Fruit fly (Drosophila melanogaster) whole organism, embryonic: ENCODE results near the gene mei-P22.
A peak's percentile ranks its signal among the peaks of the same experiment; 100 is the strongest.

ENCODE experiments used
- Atf6 ChIP-seq: fragments of 200-800 bp; sonication (Bioruptor generic); IDR thresholded peaks from 2 replicates; pipeline ENCODE4 v1.3.6; 2022; ENCODE audit warnings: missing biosample characterization, missing genetic modification characterization
- CG10565 ChIP-seq: fragments of 200-800 bp; sonication (Bioruptor generic); optimal IDR thresholded peaks from 3 replicates; lab custom pipeline; 2016; ENCODE audit warnings: missing biosample characterization, mild to moderate bottlenecking, missing genetic modification characterization
- CG11085 ChIP-seq: fragments of 200-800 bp; sonication (Bioruptor generic); IDR thresholded peaks from 2 replicates; pipeline ENCODE4 v1.3.6; 2022; ENCODE audit warnings: missing biosample characterization, missing genetic modification characterization
- CG11695 ChIP-seq: fragments of 200-800 bp; sonication (Bioruptor generic); IDR thresholded peaks from 3 replicates; pipeline ENCODE4 v1.3.6; 2022; ENCODE audit warnings: missing biosample characterization, missing genetic modification characterization
- CG11723 ChIP-seq: fragments of 200-800 bp; sonication (Bioruptor generic); optimal IDR thresholded peaks from 2 replicates; lab custom pipeline; 2017; ENCODE audit warnings: missing biosample characterization, mild to moderate bottlenecking, missing genetic modification characterization
- CG12155 ChIP-seq: fragments of 200-800 bp; sonication (Bioruptor generic); optimal IDR thresholded peaks from 3 replicates; lab custom pipeline; 2016; ENCODE audit warnings: missing biosample characterization, missing genetic modification characterization
- CG13123 ChIP-seq: fragments of 200-800 bp; sonication (Bioruptor generic); optimal IDR thresholded peaks from 2 replicates; lab custom pipeline; 2016; ENCODE audit warnings: missing biosample characterization, missing genetic modification characterization
- CG17359 ChIP-seq: fragments of 200-800 bp; sonication (Bioruptor generic); optimal IDR thresholded peaks from 3 replicates; lab custom pipeline; 2018; ENCODE audit warnings: missing biosample characterization, mild to moderate bottlenecking, missing genetic modification characterization, moderate library complexity
- CG17612 ChIP-seq: fragments of 200-800 bp; sonication (Bioruptor generic); IDR thresholded peaks from 2 replicates; pipeline ENCODE4 v1.3.6; 2022; ENCODE audit warnings: missing biosample characterization, missing genetic modification characterization
- CG17912 ChIP-seq: fragments of 200-800 bp; sonication (Bioruptor generic); optimal IDR thresholded peaks from 2 replicates; lab custom pipeline; 2018; ENCODE audit warnings: missing biosample characterization, mild to moderate bottlenecking, missing genetic modification characterization
- CG2199 ChIP-seq: fragments of 200-800 bp; sonication (Bioruptor generic); IDR thresholded peaks from 3 replicates; pipeline ENCODE4 v1.3.6; 2022; ENCODE audit warnings: missing biosample characterization, missing genetic modification characterization
- CG2712 ChIP-seq: fragments of 200-800 bp; optimal IDR thresholded peaks from 3 replicates; lab custom pipeline; 2019; ENCODE audit warnings: missing biosample characterization, mild to moderate bottlenecking, missing genetic modification characterization, moderate library complexity
- CG32772 ChIP-seq: fragments of 200-800 bp; sonication (Bioruptor generic); IDR thresholded peaks from 2 replicates; pipeline ENCODE4 v1.3.6; 2022; ENCODE audit warnings: missing biosample characterization, missing genetic modification characterization
- CG3281 ChIP-seq: fragments of 200-800 bp; sonication (Bioruptor generic); optimal IDR thresholded peaks from 3 replicates; lab custom pipeline; 2017; ENCODE audit warnings: missing biosample characterization, mild to moderate bottlenecking, missing genetic modification characterization
- CG3995 ChIP-seq: fragments of 200-800 bp; sonication (Bioruptor generic); optimal IDR thresholded peaks from 3 replicates; lab custom pipeline; 2016; ENCODE audit warnings: missing biosample characterization, missing genetic modification characterization
- CG4404 ChIP-seq: fragments of 200-800 bp; sonication (Bioruptor generic); IDR thresholded peaks from 2 replicates; pipeline ENCODE4 v1.3.6; 2022; ENCODE audit warnings: missing biosample characterization, missing genetic modification characterization
- CG4730 ChIP-seq: fragments of 200-800 bp; sonication (Bioruptor generic); IDR thresholded peaks from 2 replicates; pipeline ENCODE4 v1.3.6; 2022; ENCODE audit warnings: missing biosample characterization, missing genetic modification characterization
- CG6272 ChIP-seq: fragments of 200-800 bp; sonication (Bioruptor generic); IDR thresholded peaks from 2 replicates; pipeline ENCODE4 v1.3.6; 2022; ENCODE audit warnings: missing biosample characterization, missing genetic modification characterization
- CG6854 ChIP-seq: fragments of 200-800 bp; sonication (Bioruptor generic); optimal IDR thresholded peaks from 3 replicates; lab custom pipeline; 2017; ENCODE audit warnings: missing biosample characterization, mild to moderate bottlenecking, missing genetic modification characterization
- CG8765 ChIP-seq: fragments of 200-800 bp; sonication (Bioruptor generic); IDR thresholded peaks from 2 replicates; pipeline ENCODE4 v1.3.6; 2022; ENCODE audit warnings: missing biosample characterization, missing genetic modification characterization
- CG9609 ChIP-seq: fragments of 200-800 bp; sonication (Bioruptor generic); optimal IDR thresholded peaks from 3 replicates; lab custom pipeline; 2016; ENCODE audit warnings: missing biosample characterization, missing genetic modification characterization
- Dek ChIP-seq: fragments of 200-800 bp; sonication (Bioruptor generic); optimal IDR thresholded peaks from 3 replicates; lab custom pipeline; 2019; ENCODE audit warnings: missing biosample characterization, mild to moderate bottlenecking, missing genetic modification characterization, moderate library complexity
- Dip2 ChIP-seq: fragments of 200-800 bp; sonication (Bioruptor generic); IDR thresholded peaks from 2 replicates; pipeline ENCODE4 v1.3.6; 2022; ENCODE audit warnings: missing biosample characterization, missing genetic modification characterization
- Ets97D ChIP-seq: fragments of 200-800 bp; sonication (Bioruptor generic); optimal IDR thresholded peaks from 3 replicates; lab custom pipeline; 2016; ENCODE audit warnings: missing biosample characterization, missing genetic modification characterization
- Hand ChIP-seq: fragments of 200-800 bp; sonication (Bioruptor generic); optimal IDR thresholded peaks from 2 replicates; lab custom pipeline; 2017; ENCODE audit warnings: mild to moderate bottlenecking, missing biosample characterization, missing genetic modification reagents, missing genetic modification characterization
- Hr39 ChIP-seq: fragments of >200 bp; optimal IDR thresholded peaks from 2 replicates; lab custom pipeline; 2017
- NC2α ChIP-seq: fragments of 200-800 bp; sonication (Bioruptor generic); optimal IDR thresholded peaks from 2 replicates; lab custom pipeline; 2016; ENCODE audit warnings: missing biosample characterization, missing genetic modification characterization
- Rx ChIP-seq: fragments of 200-800 bp; sonication (Bioruptor generic); IDR thresholded peaks from 2 replicates; pipeline ENCODE4 v1.3.6; 2022; ENCODE audit warnings: missing biosample characterization, missing genetic modification characterization
- Sox102F ChIP-seq: fragments of 200-800 bp; sonication (Bioruptor generic); optimal IDR thresholded peaks from 2 replicates; lab custom pipeline; 2018; ENCODE audit warnings: missing biosample characterization, mild to moderate bottlenecking, missing genetic modification characterization, moderate library complexity
- Sry-β ChIP-seq: fragments of 200-800 bp; sonication (Bioruptor generic); optimal IDR thresholded peaks from 2 replicates; lab custom pipeline; 2018; ENCODE audit warnings: missing biosample characterization, mild to moderate bottlenecking, missing genetic modification characterization, moderate library complexity
- TFAM ChIP-seq: fragments of 200-800 bp; sonication (Bioruptor generic); optimal IDR thresholded peaks from 2 replicates; lab custom pipeline; 2017; ENCODE audit warnings: missing biosample characterization, missing genetic modification characterization, inconsistent platforms
- Taf1 ChIP-seq: fragments of 200-800 bp; sonication (Bioruptor generic); IDR thresholded peaks from 2 replicates; pipeline ENCODE4 v1.3.6; 2022; ENCODE audit warnings: missing biosample characterization, missing genetic modification characterization
- chif ChIP-seq, 2 experiments: fragments of 200-800 bp; sonication (Bioruptor generic); optimal IDR thresholded peaks; 3 replicates each; lab custom pipeline; 2016; ENCODE audit warnings: missing biosample characterization in 2 of 2, missing genetic modification characterization in 2 of 2
- dpn ChIP-seq, 2 experiments: fragments of 200-800 bp; sonication (Bioruptor generic); optimal IDR thresholded peaks; 3 replicates each; lab custom pipeline; 2016; ENCODE audit warnings: missing biosample characterization in 2 of 2, missing genetic modification characterization in 2 of 2
- ewg ChIP-seq: fragments of 200-800 bp; sonication (Bioruptor generic); optimal IDR thresholded peaks from 3 replicates; lab custom pipeline; 2017; ENCODE audit warnings: mild to moderate bottlenecking, missing biosample characterization, missing genetic modification reagents, missing genetic modification characterization
- fu2 ChIP-seq: fragments of 200-800 bp; sonication (Bioruptor generic); optimal IDR thresholded peaks from 2 replicates; lab custom pipeline; 2016; ENCODE audit warnings: missing biosample characterization, missing genetic modification characterization
- gt ChIP-seq: fragments of 200-800 bp; sonication (Bioruptor generic); IDR thresholded peaks from 2 replicates; pipeline ENCODE4 v1.3.6; 2022; ENCODE audit warnings: missing biosample characterization, missing genetic modification characterization
- hbn ChIP-seq: fragments of 200-800 bp; sonication (Bioruptor generic); IDR thresholded peaks from 2 replicates; pipeline ENCODE4 v1.3.6; 2022; ENCODE audit warnings: missing biosample characterization, missing genetic modification characterization; ENCODE audit not compliant: partially characterized antibody
- hth ChIP-seq: fragments of >200 bp; optimal IDR thresholded peaks from 2 replicates; lab custom pipeline; 2017; ENCODE audit warnings: inconsistent platforms
- inv ChIP-seq: fragments of 200-800 bp; sonication (Bioruptor generic); IDR thresholded peaks from 2 replicates; pipeline ENCODE4 v1.3.6; 2022; ENCODE audit warnings: missing biosample characterization, missing genetic modification characterization; ENCODE audit not compliant: partially characterized antibody
- kni ChIP-seq: fragments of 200-800 bp; sonication (Bioruptor generic); optimal IDR thresholded peaks from 3 replicates; lab custom pipeline; 2017; ENCODE audit warnings: mild to moderate bottlenecking, missing biosample characterization, missing genetic modification reagents, missing genetic modification characterization
- mirr ChIP-seq: fragments of 200-800 bp; sonication (Bioruptor generic); optimal IDR thresholded peaks from 3 replicates; lab custom pipeline; 2018; ENCODE audit warnings: missing biosample characterization, mild to moderate bottlenecking, missing genetic modification characterization
- nerfin-2 ChIP-seq: fragments of 200-800 bp; sonication (Bioruptor generic); IDR thresholded peaks from 2 replicates; pipeline ENCODE4 v1.3.6; 2022; ENCODE audit warnings: missing biosample characterization, missing genetic modification characterization; ENCODE audit not compliant: partially characterized antibody
- odd ChIP-seq: fragments of 200-800 bp; sonication (Bioruptor generic); optimal IDR thresholded peaks from 2 replicates; lab custom pipeline; 2017; ENCODE audit warnings: missing biosample characterization, mild to moderate bottlenecking, missing genetic modification characterization
- pfk ChIP-seq: fragments of 200-800 bp; sonication (Bioruptor generic); optimal IDR thresholded peaks from 2 replicates; lab custom pipeline; 2018; ENCODE audit warnings: missing biosample characterization, mild to moderate bottlenecking, missing genetic modification characterization, moderate library complexity
- repo ChIP-seq: fragments of 200-800 bp; sonication (Bioruptor generic); optimal IDR thresholded peaks from 2 replicates; lab custom pipeline; 2016; ENCODE audit warnings: missing biosample characterization, missing genetic modification characterization
- row ChIP-seq: fragments of 200-800 bp; sonication (Bioruptor generic); IDR thresholded peaks from 3 replicates; pipeline ENCODE4 v1.3.6; 2022; ENCODE audit warnings: missing biosample characterization, missing genetic modification characterization
- scrt ChIP-seq: fragments of 200-800 bp; sonication (Bioruptor generic); optimal IDR thresholded peaks from 2 replicates; lab custom pipeline; 2018; ENCODE audit warnings: missing biosample characterization, mild to moderate bottlenecking, missing genetic modification characterization, moderate library complexity
- seq ChIP-seq: fragments of 200-800 bp; sonication (Bioruptor generic); IDR thresholded peaks from 2 replicates; pipeline ENCODE4 v1.3.6; 2022; ENCODE audit warnings: missing biosample characterization, missing genetic modification characterization
- tin ChIP-seq: fragments of 200-800 bp; sonication (Bioruptor generic); optimal IDR thresholded peaks from 3 replicates; lab custom pipeline; 2016; ENCODE audit warnings: missing biosample characterization, missing genetic modification characterization
- usp ChIP-seq: fragments of >200 bp; optimal IDR thresholded peaks from 2 replicates; lab custom pipeline; 2017; ENCODE audit warnings: missing biosample characterization, missing genetic modification characterization
- vvl ChIP-seq: fragments of 200-800 bp; sonication (Bioruptor generic); IDR thresholded peaks from 2 replicates; pipeline ENCODE4 v1.3.6; 2022; ENCODE audit warnings: missing biosample characterization, missing genetic modification characterization
- wek ChIP-seq: fragments of 200-800 bp; sonication (Bioruptor generic); optimal IDR thresholded peaks from 3 replicates; lab custom pipeline; 2018; ENCODE audit warnings: missing biosample characterization, mild to moderate bottlenecking, missing genetic modification characterization, moderate library complexity

Gene mei-P22

dm6 chr3L:7249167-7249566, 5.0 kb downstream of the mei-P22 start, which contains the start of gene Cdc27 (continued):
- TF ChIP-seq CG3281 (GFP tag; lab: Kevin White, UChicago) (peak; percentile 1), CG11695 (GFP tag; lab: Robert Waterston, UW) (peak; percentile 30; the same call in 1 of the 3 replicates), usp (GFP tag; lab: Kevin White, UChicago) (no peak), TFAM (GFP tag; lab: Kevin White, UChicago) (no peak), wek (GFP tag; lab: Kevin White, UChicago) (peak; percentile 21), tin (GFP tag; lab: Kevin White, UChicago) (peak; percentile 49), odd (GFP tag; lab: Kevin White, UChicago) (no peak), hth (lab: Kevin White, UChicago) (no peak), CG6272 (GFP tag; lab: Robert Waterston, UW) (no peak), CG17359 (tag; lab: Kevin White, UChicago) (peak; percentile 23), CG6854 (no peak), CG4404 (GFP tag; lab: Robert Waterston, UW) (no peak), fu2 (peak; percentile 9), hbn (GFP tag; lab: Robert Waterston, UW) (peak; percentile 77), Atf6 (GFP tag; lab: Robert Waterston, UW) (peak; percentile 20; the same call in 1 of the 2 replicates), vvl (GFP tag; lab: Robert Waterston, UW) (peak; percentile 86), inv (GFP tag; lab: Robert Waterston, UW) (peak; percentile 64), CG13123 (GFP tag; lab: Kevin White, UChicago) (no peak), row (GFP tag; lab: Robert Waterston, UW) (peak; percentile 90), seq (GFP tag; lab: Robert Waterston, UW) (no peak), Rx (GFP tag; lab: Robert Waterston, UW) (no peak), CG32772 (GFP tag; lab: Robert Waterston, UW) (no peak), dpn (GFP tag; optimal IDR thresholded peaks at IDR 0.05; lab: Kevin White, UChicago) (peak; percentile 43 to 52), pfk (no peak), CG9609 (peak; percentile 12), Hr39 (lab: Kevin White, UChicago) (no peak), CG4730 (GFP tag; lab: Robert Waterston, UW) (no peak), NC2α (GFP tag; lab: Kevin White, UChicago) (no peak), mirr (GFP tag; lab: Kevin White, UChicago) (no peak), CG17612 (GFP tag; lab: Robert Waterston, UW) (no peak), scrt (GFP tag; lab: Kevin White, UChicago) (peak; percentile 19), Taf1 (GFP tag; lab: Robert Waterston, UW) (no peak), Ets97D (GFP tag; lab: Kevin White, UChicago) (peak; percentile 70), gt (GFP tag; lab: Robert Waterston, UW) (no peak), CG11085 (GFP tag; lab: Robert Waterston, UW) (no peak), CG8765 (GFP tag; lab: Robert Waterston, UW) (no peak), CG2712 (tag; lab: Kevin White, UChicago) (peak; percentile 60), Sox102F (GFP tag; lab: Kevin White, UChicago) (peak; percentile 28), CG17912 (no peak), chif (GFP tag; optimal IDR thresholded peaks at IDR 0.05; lab: Kevin White, UChicago) (no peak), repo (no peak), CG12155 (GFP tag; lab: Kevin White, UChicago) (peak; percentile 36), Dek (tag; lab: Kevin White, UChicago) (peak; percentile 56), CG11723 (GFP tag; lab: Kevin White, UChicago) (no peak), ewg (no peak), Dip2 (GFP tag; lab: Robert Waterston, UW) (no peak), kni (GFP tag; lab: Kevin White, UChicago) (no peak), CG10565 (no peak), Sry-β (GFP tag; lab: Kevin White, UChicago) (no peak), nerfin-2 (GFP tag; lab: Robert Waterston, UW) (peak; percentile 49; the same call in 1 of the 2 replicates), CG3995 (GFP tag; lab: Kevin White, UChicago) (no peak), CG2199 (no peak), Hand (no peak)
